Fruit fly (Drosophila melanogaster): ENCODE data around the gene Sgs8.

DNA sequence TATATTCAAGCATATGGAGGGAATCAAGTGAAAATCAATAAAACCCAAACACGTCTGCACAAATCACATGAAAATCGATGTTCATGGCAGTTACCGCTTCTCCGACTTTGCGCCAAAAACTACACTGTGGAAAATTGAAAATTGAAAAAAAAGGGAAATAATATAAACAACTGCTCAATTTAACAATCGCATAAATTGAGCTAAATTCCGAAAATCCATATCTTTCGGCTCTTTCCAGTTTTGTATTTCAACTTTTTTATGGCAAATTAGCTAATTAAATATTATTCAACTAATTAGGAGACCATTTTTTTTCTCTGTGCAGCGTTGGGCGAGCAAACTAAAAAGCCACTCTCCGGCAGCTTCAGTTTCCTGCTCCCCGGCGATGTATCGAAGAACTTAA, 24.7 kb downstream of the Sgs8 start:
- TF ChIP-seq Sin3A (optimal IDR thresholded peaks at IDR 0.05), result no peak
- no peak for TF ChIP-seq psq (optimal IDR thresholded peaks at IDR 0.05)
- TF ChIP-seq ttk (optimal IDR thresholded peaks at IDR 0.05), result no peak
- TF ChIP-seq h (optimal IDR thresholded peaks at IDR 0.05), result no peak
- TF ChIP-seq Myc (optimal IDR thresholded peaks at IDR 0.05), result no peak
